Fruit fly (Drosophila melanogaster): ENCODE data around the gene Atg1.

Gene Atg1

DNA sequence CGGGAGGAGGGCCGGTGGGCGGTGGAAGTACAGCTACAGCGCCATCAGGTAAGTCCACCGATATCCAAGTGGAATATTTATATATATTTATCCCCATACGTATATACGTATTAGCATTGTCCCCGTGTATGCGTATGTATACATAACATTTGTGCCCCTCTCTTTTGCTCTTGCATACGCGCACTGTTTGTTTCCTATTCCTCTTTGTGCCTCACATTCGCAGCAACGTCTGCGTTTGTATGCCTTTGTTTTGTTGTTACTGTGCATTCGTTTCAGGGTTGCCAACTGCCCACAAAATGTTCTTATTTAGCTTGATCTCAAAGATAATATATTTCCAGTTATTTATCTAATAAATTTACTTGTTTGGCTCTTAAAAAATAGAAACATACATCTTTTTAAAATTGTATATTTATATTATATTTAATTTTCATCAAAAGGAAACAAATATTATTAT, 1.4 kb upstream of the Atg1 start (continued):
- TF ChIP-seq Jarid2 (GFP tag; optimal IDR thresholded peaks at IDR 0.05): no peak
- no peak for TF ChIP-seq pita (GFP tag; optimal IDR thresholded peaks at IDR 0.05)
- no peak for TF ChIP-seq CG6175 (GFP tag; IDR thresholded peaks at IDR 0.05)
- TF ChIP-seq al (GFP tag; IDR thresholded peaks at IDR 0.05): no peak
- TF ChIP-seq Poxn (GFP tag; IDR thresholded peaks at IDR 0.05): no peak
- no peak for TF ChIP-seq CG12744 (GFP tag; optimal IDR thresholded peaks at IDR 0.05)
- TF ChIP-seq CG16863 (GFP tag; optimal IDR thresholded peaks at IDR 0.05): no peak
- no peak for TF ChIP-seq hth (optimal IDR thresholded peaks at IDR 0.05)
- TF ChIP-seq CG32767 (GFP tag; IDR thresholded peaks at IDR 0.05): 0 out of 2 replicates have a peak, but pooled peaks have one; percentile 85
- no peak for TF ChIP-seq CG32772 (GFP tag; IDR thresholded peaks at IDR 0.05)
- TF ChIP-seq gt (GFP tag; IDR thresholded peaks at IDR 0.05): no peak
- TF ChIP-seq sens-2 (GFP tag; IDR thresholded peaks at IDR 0.05): no peak
- TF ChIP-seq disco-r (GFP tag; optimal IDR thresholded peaks at IDR 0.05): no peak
- no peak for TF ChIP-seq CG12942 (GFP tag; optimal IDR thresholded peaks at IDR 0.05)
- TF ChIP-seq sd (tag; optimal IDR thresholded peaks at IDR 0.05): no peak
- TF ChIP-seq CG12155 (GFP tag; optimal IDR thresholded peaks at IDR 0.05): peak; percentile 15
- TF ChIP-seq Taf1 (GFP tag; IDR thresholded peaks at IDR 0.05): no peak
- TF ChIP-seq CG13287 (GFP tag; IDR thresholded peaks at IDR 0.05; ENCODE audit: partially characterized antibody): no peak
- peak; percentile 34 for TF ChIP-seq CG10462 (GFP tag; optimal IDR thresholded peaks at IDR 0.05)
- no peak for TF ChIP-seq slou (GFP tag; optimal IDR thresholded peaks at IDR 0.05)
- no peak for TF ChIP-seq CG9215 (GFP tag; IDR thresholded peaks at IDR 0.05)
- TF ChIP-seq CG4282 (GFP tag; optimal IDR thresholded peaks at IDR 0.05): no peak
- no peak for TF ChIP-seq NFAT (GFP tag; IDR thresholded peaks at IDR 0.05)
- TF ChIP-seq CG11456 (GFP tag; IDR thresholded peaks at IDR 0.05): no peak
- TF ChIP-seq tap (tag; optimal IDR thresholded peaks at IDR 0.05): peak; percentile 69
- peak; percentile 42 for TF ChIP-seq CG8388 (GFP tag; optimal IDR thresholded peaks at IDR 0.05)
- TF ChIP-seq toy (GFP tag; IDR thresholded peaks at IDR 0.05): no peak
- no peak for TF ChIP-seq bab2 (GFP tag; optimal IDR thresholded peaks at IDR 0.05)
- TF ChIP-seq sens (GFP tag): peak; percentile 90
- peak; percentile 13 for TF ChIP-seq CG18764 (GFP tag; optimal IDR thresholded peaks at IDR 0.05)
- no peak for TF ChIP-seq scrt (GFP tag; optimal IDR thresholded peaks at IDR 0.05)
- TF ChIP-seq Sry-δ (GFP tag; optimal IDR thresholded peaks at IDR 0.05): no peak
- TF ChIP-seq CHES-1-like (GFP tag; optimal IDR thresholded peaks at IDR 0.05): no peak
- no peak for TF ChIP-seq wdn (GFP tag; IDR thresholded peaks at IDR 0.05)
- no peak for TF ChIP-seq CG10321 (GFP tag; IDR thresholded peaks at IDR 0.05)
- TF ChIP-seq CG31441 (GFP tag; IDR thresholded peaks at IDR 0.05): peak; percentile 78
- TF ChIP-seq zen2 (GFP tag; IDR thresholded peaks at IDR 0.05; ENCODE audit: partially characterized antibody): no peak
- peak; percentile 47 for TF ChIP-seq tin (GFP tag; optimal IDR thresholded peaks at IDR 0.05)
- TF ChIP-seq CG11504 (tag; optimal IDR thresholded peaks at IDR 0.05): no peak
- TF ChIP-seq NC2α (GFP tag; optimal IDR thresholded peaks at IDR 0.05): no peak
- no peak for TF ChIP-seq Dfd (GFP tag; optimal IDR thresholded peaks at IDR 0.05)
- no peak for TF ChIP-seq Hsf (GFP tag; optimal IDR thresholded peaks at IDR 0.05)
- TF ChIP-seq CG4730 (GFP tag; IDR thresholded peaks at IDR 0.05): no peak
- TF ChIP-seq aop (GFP tag; IDR thresholded peaks at IDR 0.05): no peak
- no peak for TF ChIP-seq CG30431 (GFP tag; optimal IDR thresholded peaks at IDR 0.05)
- TF ChIP-seq CG14014 (GFP tag; IDR thresholded peaks at IDR 0.05): peak; percentile 51; the same call in 1 of the 2 replicates
- TF ChIP-seq H2.0 (GFP tag; IDR thresholded peaks at IDR 0.05): peak; percentile 27; the same call in 1 of the 2 replicates
- no peak for TF ChIP-seq rib (GFP tag; IDR thresholded peaks at IDR 0.05)
- TF ChIP-seq CG1603 (tag; optimal IDR thresholded peaks at IDR 0.05): no peak
- no peak for TF ChIP-seq sim (GFP tag; IDR thresholded peaks at IDR 0.05)
- TF ChIP-seq eve (GFP tag; optimal IDR thresholded peaks at IDR 0.05): no peak
- TF ChIP-seq CG9797 (GFP tag; optimal IDR thresholded peaks at IDR 0.05): no peak
- peak; percentile 72 for TF ChIP-seq row (GFP tag; IDR thresholded peaks at IDR 0.05)
- peak; percentile 75 for TF ChIP-seq Med (GFP tag)

All from whole organism, embryonic.